Fruit fly (Drosophila melanogaster) whole organism, embryonic: ENCODE results near the gene Osi2.

ENCODE experiments used
- BEAF-32 ChIP-seq: fragments of 200-800 bp; sonication (Bioruptor generic); optimal IDR thresholded peaks from 3 replicates; lab custom pipeline; 2017; ENCODE audit warnings: missing biosample characterization, missing genetic modification characterization, mild to moderate bottlenecking, moderate library complexity, missing genetic modification reagents
- Blimp-1 ChIP-seq: fragments of 200-800 bp; sonication (Bioruptor generic); optimal IDR thresholded peaks from 3 replicates; lab custom pipeline; 2018; ENCODE audit warnings: missing biosample characterization, missing genetic modification characterization, mild to moderate bottlenecking, moderate library complexity, missing genetic modification reagents
- CG10654 ChIP-seq: fragments of 200-800 bp; sonication (Bioruptor generic); optimal IDR thresholded peaks from 2 replicates; lab custom pipeline; 2016; ENCODE audit warnings: missing biosample characterization, missing genetic modification characterization
- CG12155 ChIP-seq: fragments of 200-800 bp; sonication (Bioruptor generic); optimal IDR thresholded peaks from 3 replicates; lab custom pipeline; 2016; ENCODE audit warnings: missing biosample characterization, missing genetic modification characterization
- CG12769 ChIP-seq: fragments of 200-800 bp; sonication (Bioruptor generic); optimal IDR thresholded peaks from 2 replicates; lab custom pipeline; 2019; ENCODE audit warnings: missing biosample characterization, mild to moderate bottlenecking, missing genetic modification characterization, moderate library complexity
- CG13287 ChIP-seq: fragments of 200-800 bp; sonication (Bioruptor generic); IDR thresholded peaks from 2 replicates; pipeline ENCODE4 v1.3.6; 2022; ENCODE audit warnings: missing biosample characterization, missing genetic modification characterization; ENCODE audit not compliant: partially characterized antibody
- CG2712 ChIP-seq: fragments of 200-800 bp; optimal IDR thresholded peaks from 3 replicates; lab custom pipeline; 2019; ENCODE audit warnings: missing biosample characterization, mild to moderate bottlenecking, missing genetic modification characterization, moderate library complexity
- CG4707 ChIP-seq: fragments of 200-800 bp; sonication (Bioruptor generic); optimal IDR thresholded peaks from 2 replicates; lab custom pipeline; 2018; ENCODE audit warnings: missing biosample characterization, mild to moderate bottlenecking, missing genetic modification characterization, moderate library complexity
- CG5180 ChIP-seq: fragments of 200-800 bp; sonication (Bioruptor generic); optimal IDR thresholded peaks from 3 replicates; lab custom pipeline; 2017; ENCODE audit warnings: missing biosample characterization, missing genetic modification characterization, mild to moderate bottlenecking, moderate library complexity, missing genetic modification reagents
- CG5953 ChIP-seq: fragments of 200-800 bp; sonication (Bioruptor generic); IDR thresholded peaks from 2 replicates; pipeline ENCODE4 v1.3.6; 2022; ENCODE audit warnings: missing biosample characterization, missing genetic modification characterization
- CG6854 ChIP-seq: fragments of 200-800 bp; sonication (Bioruptor generic); optimal IDR thresholded peaks from 3 replicates; lab custom pipeline; 2017; ENCODE audit warnings: missing biosample characterization, mild to moderate bottlenecking, missing genetic modification characterization
- CTCF ChIP-seq: fragments of 200-800 bp; sonication (Bioruptor generic); optimal IDR thresholded peaks from 2 replicates; lab custom pipeline; 2017; ENCODE audit warnings: missing biosample characterization, mild to moderate bottlenecking, missing genetic modification characterization, moderate library complexity
- Dref ChIP-seq: fragments of 200-800 bp; sonication (Bioruptor generic); IDR thresholded peaks from 2 replicates; pipeline ENCODE4 v1.3.6; 2022; ENCODE audit warnings: missing biosample characterization, missing genetic modification characterization
- Eip74EF ChIP-seq, 2 experiments: fragments of 200-800 bp in 1 of 2; fragments of >200 bp in 1 of 2; sonication (Bioruptor generic) in 1 of 2; optimal IDR thresholded peaks; 2 replicates each; lab custom pipeline; 2017 to 2019; ENCODE audit warnings: missing biosample characterization in 2 of 2, missing genetic modification characterization in 2 of 2, mild to moderate bottlenecking in 1 of 2, moderate library complexity in 1 of 2
- Ets65A ChIP-seq: fragments of 200-800 bp; sonication (Bioruptor generic); peaks from one replicate; lab custom pipeline; 2016; ENCODE audit warnings: missing biosample characterization, missing genetic modification characterization
- Hand ChIP-seq: fragments of 200-800 bp; sonication (Bioruptor generic); optimal IDR thresholded peaks from 2 replicates; lab custom pipeline; 2017; ENCODE audit warnings: mild to moderate bottlenecking, missing biosample characterization, missing genetic modification reagents, missing genetic modification characterization
- Hmx ChIP-seq: fragments of 200-800 bp; sonication (Bioruptor generic); optimal IDR thresholded peaks from 2 replicates; lab custom pipeline; 2016; ENCODE audit warnings: missing biosample characterization, missing genetic modification characterization
- Jarid2 ChIP-seq: fragments of 200-800 bp; sonication (Bioruptor generic); optimal IDR thresholded peaks from 3 replicates; lab custom pipeline; 2017; ENCODE audit warnings: mild to moderate bottlenecking, missing biosample characterization, missing genetic modification reagents, missing genetic modification characterization
- MESR4 ChIP-seq: fragments of 200-800 bp; sonication (Bioruptor generic); optimal IDR thresholded peaks from 2 replicates; lab custom pipeline; 2018; ENCODE audit warnings: missing biosample characterization, mild to moderate bottlenecking, missing genetic modification characterization, moderate library complexity
- MTF-1 ChIP-seq: fragments of 200-800 bp; sonication (Bioruptor generic); optimal IDR thresholded peaks from 2 replicates; lab custom pipeline; 2018; ENCODE audit warnings: missing biosample characterization, mild to moderate bottlenecking, missing genetic modification characterization, borderline replicate concordance
- Max ChIP-seq: fragments of 200-800 bp; sonication (Bioruptor generic); optimal IDR thresholded peaks from 2 replicates; lab custom pipeline; 2016; ENCODE audit warnings: missing biosample characterization, mild to moderate bottlenecking, missing genetic modification characterization
- NfI ChIP-seq: fragments of 200-800 bp; sonication (Bioruptor generic); optimal IDR thresholded peaks from 3 replicates; lab custom pipeline; 2018; ENCODE audit warnings: missing biosample characterization, mild to moderate bottlenecking, missing genetic modification characterization, moderate library complexity
- Optix ChIP-seq: fragments of 200-800 bp; sonication (Bioruptor generic); IDR thresholded peaks from 3 replicates; pipeline ENCODE4 v1.3.6; 2022; ENCODE audit warnings: missing biosample characterization, missing genetic modification characterization
- Sox102F ChIP-seq: fragments of 200-800 bp; sonication (Bioruptor generic); optimal IDR thresholded peaks from 2 replicates; lab custom pipeline; 2018; ENCODE audit warnings: missing biosample characterization, mild to moderate bottlenecking, missing genetic modification characterization, moderate library complexity
- Usf ChIP-seq: fragments of 200-800 bp; sonication (Bioruptor generic); optimal IDR thresholded peaks from 2 replicates; lab custom pipeline; 2017; ENCODE audit warnings: missing genotype, missing biosample characterization, missing genetic modification characterization
- Xbp1 ChIP-seq: fragments of 200-800 bp; sonication (Bioruptor generic); optimal IDR thresholded peaks from 3 replicates; lab custom pipeline; 2016; ENCODE audit warnings: missing biosample characterization, mild to moderate bottlenecking, missing genetic modification characterization
- bab2 ChIP-seq: fragments of 200-800 bp; sonication (Bioruptor generic); optimal IDR thresholded peaks from 2 replicates; lab custom pipeline; 2016; ENCODE audit warnings: missing biosample characterization, missing genetic modification characterization
- cg ChIP-seq: fragments of 200-800 bp; sonication (Bioruptor generic); optimal IDR thresholded peaks from 3 replicates; lab custom pipeline; 2019; ENCODE audit warnings: missing biosample characterization, mild to moderate bottlenecking, missing genetic modification characterization, moderate library complexity
- croc ChIP-seq: fragments of 200-800 bp; sonication (Bioruptor generic); conservative IDR thresholded peaks from 3 replicates; pipeline ENCODE4 v1.3.6; 2022; ENCODE audit warnings: missing biosample characterization, missing genetic modification characterization
- crp ChIP-seq, 2 experiments: fragments of 200-800 bp; sonication (Bioruptor generic); optimal IDR thresholded peaks; 2 replicates in 1 of 2; 3 replicates in 1 of 2; lab custom pipeline; 2017; ENCODE audit warnings: missing biosample characterization in 2 of 2, missing genetic modification characterization in 2 of 2, mild to moderate bottlenecking in 1 of 2, moderate library complexity in 1 of 2
- dan ChIP-seq: fragments of 200-800 bp; sonication (Bioruptor generic); IDR thresholded peaks from 2 replicates; pipeline ENCODE4 v1.3.6; 2022; ENCODE audit warnings: missing biosample characterization, missing genetic modification characterization
- dimm ChIP-seq: fragments of 200-800 bp; sonication (Bioruptor generic); IDR thresholded peaks from 2 replicates; pipeline ENCODE4 v1.3.6; 2022; ENCODE audit warnings: missing biosample characterization, missing genetic modification characterization
- dmrt99B ChIP-seq: fragments of 200-800 bp; sonication (Bioruptor generic); optimal IDR thresholded peaks from 2 replicates; lab custom pipeline; 2018; ENCODE audit warnings: missing biosample characterization, mild to moderate bottlenecking, missing genetic modification characterization, moderate library complexity
- esg ChIP-seq: fragments of 200-800 bp; sonication (Bioruptor generic); conservative IDR thresholded peaks from 2 replicates; pipeline ENCODE4 v1.3.6; 2022; ENCODE audit warnings: missing biosample characterization, missing genetic modification characterization
- fd102C ChIP-seq: fragments of 200-800 bp; sonication (Bioruptor generic); optimal IDR thresholded peaks from 2 replicates; lab custom pipeline; 2018; ENCODE audit warnings: missing biosample characterization, mild to moderate bottlenecking, missing genetic modification characterization, moderate library complexity
- gem ChIP-seq: fragments of 200-800 bp; sonication (Bioruptor generic); optimal IDR thresholded peaks from 2 replicates; lab custom pipeline; 2019; ENCODE audit warnings: missing biosample characterization, mild to moderate bottlenecking, missing genetic modification characterization, moderate library complexity
- gro ChIP-seq: fragments of 200-800 bp; sonication (Bioruptor generic); optimal IDR thresholded peaks from 2 replicates; lab custom pipeline; 2016; ENCODE audit warnings: missing biosample characterization, missing genetic modification characterization
- gsb ChIP-seq: fragments of 200-800 bp; sonication (Bioruptor generic); IDR thresholded peaks from 2 replicates; pipeline ENCODE4 v1.3.6; 2022; ENCODE audit warnings: missing biosample characterization, missing genetic modification characterization
- ham ChIP-seq: fragments of 200-800 bp; sonication (Bioruptor generic); IDR thresholded peaks from 2 replicates; pipeline ENCODE4 v1.3.6; 2022; ENCODE audit warnings: missing biosample characterization, missing genetic modification characterization
- hkb ChIP-seq, 2 experiments: fragments of 200-800 bp in 1 of 2; fragments of >200 bp in 1 of 2; sonication (Bioruptor generic) in 1 of 2; IDR thresholded peaks in 1 of 2; optimal IDR thresholded peaks in 1 of 2; 2 replicates each; pipeline versions ENCODE4 v1.3.6 to Lab custom; 2017 to 2022; ENCODE audit warnings: missing biosample characterization in 1 of 2, missing genetic modification characterization in 1 of 2
- kni ChIP-seq: fragments of 200-800 bp; sonication (Bioruptor generic); optimal IDR thresholded peaks from 3 replicates; lab custom pipeline; 2017; ENCODE audit warnings: mild to moderate bottlenecking, missing biosample characterization, missing genetic modification reagents, missing genetic modification characterization
- rib ChIP-seq: fragments of 200-800 bp; sonication (Bioruptor generic); IDR thresholded peaks from 2 replicates; pipeline ENCODE4 v1.3.6; 2022; ENCODE audit warnings: missing biosample characterization, missing genetic modification characterization
- run ChIP-seq: fragments of 200-800 bp; sonication (Bioruptor generic); optimal IDR thresholded peaks from 3 replicates; lab custom pipeline; 2018; ENCODE audit warnings: missing biosample characterization, mild to moderate bottlenecking, missing genetic modification characterization
- sens ChIP-seq: fragments of 200-800 bp; sonication (Bioruptor generic); peaks from one replicate; lab custom pipeline; 2016; ENCODE audit warnings: missing biosample characterization, missing genetic modification characterization
- sens-2 ChIP-seq: fragments of 200-800 bp; sonication (Bioruptor generic); IDR thresholded peaks from 2 replicates; pipeline ENCODE4 v1.3.6; 2022; ENCODE audit warnings: missing biosample characterization, missing genetic modification characterization
- slp2 ChIP-seq: fragments of 200-800 bp; sonication (Bioruptor generic); optimal IDR thresholded peaks from 2 replicates; lab custom pipeline; 2016; ENCODE audit warnings: missing biosample characterization, missing genetic modification characterization
- ssp ChIP-seq: fragments of 200-800 bp; sonication (Bioruptor generic); IDR thresholded peaks from 2 replicates; pipeline ENCODE4 v1.3.6; 2022; ENCODE audit warnings: missing biosample characterization, missing genetic modification characterization
- tio ChIP-seq: fragments of 200-800 bp; sonication (Bioruptor generic); optimal IDR thresholded peaks from 2 replicates; lab custom pipeline; 2017; ENCODE audit warnings: missing biosample characterization, missing genetic modification characterization, inconsistent platforms
- twi ChIP-seq: fragments of 200-800 bp; optimal IDR thresholded peaks from 2 replicates; lab custom pipeline; 2019; ENCODE audit warnings: missing biosample characterization, mild to moderate bottlenecking, missing genetic modification characterization, moderate library complexity
- zfh2 ChIP-seq: fragments of 200-800 bp; sonication (Bioruptor generic); optimal IDR thresholded peaks from 2 replicates; lab custom pipeline; 2016; ENCODE audit warnings: missing biosample characterization, missing genetic modification characterization

Gene Osi2

dm6 chr3R:6198488-6198892, 10.7 kb upstream of the Osi2 start, which contains the start of gene Osi24 (continued):
- TF ChIP-seq CG10654 (GFP tag; lab: Kevin White, UChicago) (peak; percentile 5), NfI (GFP tag; lab: Kevin White, UChicago) (peak; percentile 21), esg (GFP tag; lab: Robert Waterston, UW) (peak; percentile 52), sens (GFP tag; lab: Kevin White, UChicago) (peak; percentile 94), tio (peak; percentile 53), Jarid2 (GFP tag; lab: Kevin White, UChicago) (peak; percentile 63), BEAF-32 (GFP tag; lab: Kevin White, UChicago) (no peak), hkb (optimal IDR thresholded peaks at IDR 0.05; lab: Kevin White, UChicago) (no peak), hkb (GFP tag; IDR thresholded peaks at IDR 0.05; lab: Robert Waterston, UW) (peak; percentile 68), Dref (GFP tag; lab: Robert Waterston, UW) (no peak), crp (GFP tag; optimal IDR thresholded peaks at IDR 0.05; lab: Kevin White, UChicago) (peak in 1 of 2 experiments; percentile 44), CG5953 (GFP tag; lab: Robert Waterston, UW) (peak; percentile 60; the same call in 1 of the 2 replicates)

- no peak for TF ChIP-seq CG6854
- TF ChIP-seq twi = no peak
- peak; percentile 36 for TF ChIP-seq Sox102F (GFP tag; lab: Kevin White, UChicago)
- no peak for TF ChIP-seq Max (GFP tag; lab: Kevin White, UChicago)
- no peak for TF ChIP-seq ham
- TF ChIP-seq CG13287 (GFP tag; lab: Robert Waterston, UW) = no peak
- peak; percentile 31 for TF ChIP-seq Blimp-1 (GFP tag; lab: Kevin White, UChicago)
- peak; percentile 10 for TF ChIP-seq dmrt99B (tag; lab: Kevin White, UChicago)
- TF ChIP-seq Ets65A (GFP tag; lab: Kevin White, UChicago) = peak; percentile 77
- no peak for TF ChIP-seq gsb
- no peak for TF ChIP-seq Optix (GFP tag; lab: Robert Waterston, UW)
- TF ChIP-seq sens (GFP tag; lab: Kevin White, UChicago) = peak; percentile 34
- no peak for TF ChIP-seq bab2 (GFP tag; lab: Kevin White, UChicago)
- TF ChIP-seq croc (GFP tag; lab: Robert Waterston, UW) = no peak
- no peak for TF ChIP-seq fd102C (GFP tag; lab: Kevin White, UChicago)
- no peak for TF ChIP-seq rib (GFP tag; lab: Robert Waterston, UW)
- no peak for TF ChIP-seq Hand (GFP tag; lab: Kevin White, UChicago)
- TF ChIP-seq dimm (GFP tag; lab: Robert Waterston, UW) = no peak
- no peak for TF ChIP-seq CG12155
- TF ChIP-seq slp2 (GFP tag; lab: Kevin White, UChicago) = no peak
- no peak for TF ChIP-seq gro (GFP tag; lab: Kevin White, UChicago)
- TF ChIP-seq gem (tag; lab: Kevin White, UChicago) = no peak
- TF ChIP-seq CG4707 (GFP tag; lab: Kevin White, UChicago) = no peak
- TF ChIP-seq CG5180 (GFP tag; lab: Kevin White, UChicago) = no peak
- TF ChIP-seq CTCF (GFP tag; lab: Kevin White, UChicago) = no peak
- TF ChIP-seq CG12769 = no peak
Observed at dm6 chr3R:6199717-6200116, 9.5 kb upstream of the Osi2 start.

DNA sequence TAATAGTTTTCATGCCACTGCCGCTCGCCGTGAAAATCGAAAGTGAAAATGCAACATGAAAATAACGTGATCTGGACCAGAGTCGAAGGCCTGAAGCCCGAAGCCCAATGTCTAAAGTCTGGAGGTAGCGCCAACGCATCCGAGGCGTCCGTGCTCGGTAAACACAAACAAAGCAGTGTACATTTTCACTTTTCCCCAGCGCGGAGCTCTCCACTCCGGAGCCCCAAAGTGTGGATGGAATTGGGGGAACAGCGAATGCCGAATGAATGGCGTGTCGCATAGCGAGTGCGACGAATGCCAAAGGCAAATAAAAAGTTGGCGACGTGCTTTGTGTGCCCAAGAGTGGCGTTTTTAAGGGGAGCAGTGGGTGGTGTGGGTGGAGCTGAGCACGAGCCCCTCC, 6.2 kb upstream of the Osi2 start:
- TF ChIP-seq kni = peak; percentile 75
- TF ChIP-seq dan (GFP tag; lab: Robert Waterston, UW) = no peak
- TF ChIP-seq zfh2 (GFP tag; lab: Kevin White, UChicago) = no peak
- no peak for TF ChIP-seq Eip74EF (GFP tag; optimal IDR thresholded peaks at IDR 0.05; lab: Kevin White, UChicago)
- TF ChIP-seq MESR4 = no peak
- TF ChIP-seq run (tag; lab: Kevin White, UChicago) = no peak
- no peak for TF ChIP-seq Usf (GFP tag; lab: Kevin White, UChicago)
- TF ChIP-seq MTF-1 (GFP tag; lab: Kevin White, UChicago) = no peak
- no peak for TF ChIP-seq cg (GFP tag; lab: Kevin White, UChicago)
- TF ChIP-seq Xbp1 (GFP tag; lab: Kevin White, UChicago) = no peak
- no peak for TF ChIP-seq Hmx (GFP tag; lab: Kevin White, UChicago)
- no peak for TF ChIP-seq ssp (GFP tag; lab: Robert Waterston, UW)
- TF ChIP-seq sens-2 (GFP tag; lab: Robert Waterston, UW) = no peak
- TF ChIP-seq CG2712 (tag; lab: Kevin White, UChicago) = no peak
